Worm (Caenorhabditis elegans) whole organism, L4/young adult: ENCODE data around the gene D1086.5.
"Not testable (repeated sequence)": the region's sequence is repeated elsewhere in the genome, so short reads cannot be mapped to it uniquely, and the experiment has no call there.

Experiments used
- W03F9.2 ChIP-seq: fragments of 150-350 bp; optimal IDR thresholded peaks from 2 replicates; lab custom pipeline; 2014; ENCODE audit warnings: missing biosample characterization, missing genetic modification characterization
- him-1 ChIP-seq: sonication (generic microtip); optimal IDR thresholded peaks from 2 replicates; lab custom pipeline; 2016; ENCODE audit warnings: missing genotype, missing genetic modification reagents, missing genetic modification characterization, missing compliant biosample characterization

DNA sequence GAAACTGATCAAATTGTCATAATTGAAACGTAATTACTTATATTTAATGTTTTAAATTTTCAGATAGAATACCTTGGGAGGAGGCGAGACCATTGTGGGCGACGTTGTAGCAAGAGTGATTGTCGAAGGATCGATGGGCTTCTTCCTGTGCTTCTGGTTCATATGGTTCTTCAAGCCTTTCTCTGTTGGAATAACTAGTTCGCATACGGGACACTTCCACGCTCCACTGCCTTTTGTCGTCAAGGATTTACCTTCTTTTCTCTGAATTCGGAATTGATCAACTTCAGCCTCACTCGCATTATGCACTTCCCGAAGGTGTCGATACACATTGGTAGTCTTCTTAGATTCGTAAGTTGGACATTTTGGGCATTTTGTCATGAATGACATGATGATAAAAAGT is 40.9 kb downstream of the D1086.5 start, which contains the start of gene F58D12.1:
- not testable (repeated sequence) for TF ChIP-seq W03F9.2, him-1 (tag; lab: Kevin White, UChicago)
